Fruit fly (Drosophila melanogaster): ENCODE measurements around the gene AANATL3.

AANATL3 gene

dm6 chr2L:20066233-20066650 is 40.6 kb upstream of the AANATL3 start, which contains the start of gene bwa:
bwa (plus strand) TSS chr2L:20066391.
- no peak for TF ChIP-seq Crg-1 (GFP tag; optimal IDR thresholded peaks at IDR 0.05)
- peak; percentile 14 for TF ChIP-seq Mnt (GFP tag; optimal IDR thresholded peaks at IDR 0.05)
- peak; percentile 28 for TF ChIP-seq cic (GFP tag; optimal IDR thresholded peaks at IDR 0.05)
- no peak for TF ChIP-seq CG7045 (GFP tag; optimal IDR thresholded peaks at IDR 0.05)
- TF ChIP-seq CG33017 (tag; optimal IDR thresholded peaks at IDR 0.05), result peak; percentile 12
- no peak for TF ChIP-seq bab1 (GFP tag; optimal IDR thresholded peaks at IDR 0.05)
- TF ChIP-seq ovo (GFP tag; optimal IDR thresholded peaks at IDR 0.05), result peak; percentile 83
- peak; percentile 1 for TF ChIP-seq CG14711 (tag; optimal IDR thresholded peaks at IDR 0.05)

DNA sequence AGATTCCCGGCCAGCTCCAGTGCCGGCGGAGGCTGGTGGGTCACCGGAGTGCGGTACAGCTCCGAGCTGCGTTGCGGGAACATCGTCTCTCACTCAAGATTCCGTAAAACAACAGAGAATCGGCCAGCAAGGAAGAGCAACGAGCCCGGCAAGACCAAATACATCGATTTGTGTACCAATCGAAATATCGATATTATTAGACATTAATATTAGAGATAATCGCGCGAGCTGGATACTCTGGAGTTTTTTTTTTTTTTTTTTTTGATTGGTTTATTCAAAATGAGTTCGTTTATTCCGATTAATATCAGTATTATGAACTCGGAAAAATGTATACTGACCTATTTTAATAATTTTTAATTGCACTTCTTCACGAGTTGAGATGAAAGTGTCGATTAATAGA is 39.9 kb upstream of the AANATL3 start, which contains the start of gene vls:
Gene vls, minus strand, starts transcription at position 164 of the 400 bp plus-strand sequence.
- TF ChIP-seq CG14711 (tag; optimal IDR thresholded peaks at IDR 0.05), result peak; percentile 89
- no peak for TF ChIP-seq CG33017 (tag; optimal IDR thresholded peaks at IDR 0.05)
- no peak for TF ChIP-seq tj (GFP tag; optimal IDR thresholded peaks at IDR 0.05)
- TF ChIP-seq cnc (optimal IDR thresholded peaks at IDR 0.05), result no peak

- TF ChIP-seq toe (GFP tag; optimal IDR thresholded peaks at IDR 0.05), result peak; percentile 83
- TF ChIP-seq cnc (optimal IDR thresholded peaks at IDR 0.05), result no peak
- peak; percentile 64 for TF ChIP-seq CG1620 (GFP tag; optimal IDR thresholded peaks at IDR 0.05)
- TF ChIP-seq CG5204 (GFP tag; optimal IDR thresholded peaks at IDR 0.05), result no peak
- TF ChIP-seq CG14711 (tag; optimal IDR thresholded peaks at IDR 0.05), result peak; percentile 31
- peak; percentile 42 for TF ChIP-seq CG7101 (tag; optimal IDR thresholded peaks at IDR 0.05)
- TF ChIP-seq bab1 (GFP tag; optimal IDR thresholded peaks at IDR 0.05), result no peak
- peak; percentile 47 for TF ChIP-seq ovo (GFP tag; optimal IDR thresholded peaks at IDR 0.05)
- peak; percentile 53 for TF ChIP-seq pad (GFP tag; optimal IDR thresholded peaks at IDR 0.05)
- TF ChIP-seq Mnt (GFP tag; optimal IDR thresholded peaks at IDR 0.05), result peak; percentile 26
- TF ChIP-seq CG11617 (GFP tag; optimal IDR thresholded peaks at IDR 0.05), result peak; percentile 41
- TF ChIP-seq Clk (GFP tag; optimal IDR thresholded peaks at IDR 0.05), result no peak
- no peak for TF ChIP-seq cic (GFP tag; optimal IDR thresholded peaks at IDR 0.05)
- peak; percentile 60 for TF ChIP-seq Hr96 (GFP tag; optimal IDR thresholded peaks at IDR 0.05)
- TF ChIP-seq CG7045 (GFP tag; optimal IDR thresholded peaks at IDR 0.05), result peak; percentile 33
- TF ChIP-seq CG33017 (tag; optimal IDR thresholded peaks at IDR 0.05), result peak; percentile 10
- TF ChIP-seq tj (GFP tag; optimal IDR thresholded peaks at IDR 0.05), result peak; percentile 41
- TF ChIP-seq kay (GFP tag; ENCODE audit: borderline replicate concordance), result no peak
- TF ChIP-seq Crg-1 (GFP tag; optimal IDR thresholded peaks at IDR 0.05), result peak; percentile 39
- TF ChIP-seq CG12768 (GFP tag; optimal IDR thresholded peaks at IDR 0.05), result peak; percentile 43
These were observed 35.5 kb upstream of the AANATL3 start, which contains the start of the genes barr and lok for dm6 chr2L:20061018-20061657. barr (minus strand) TSS chr2L:20061370. lok (plus strand) TSS chr2L:20061422.

dm6 chr2L:20057391-20057790 is 31.8 kb upstream of the AANATL3 start:
- TF ChIP-seq CG1620 (GFP tag; optimal IDR thresholded peaks at IDR 0.05), result no peak
- no peak for TF ChIP-seq pad (GFP tag; optimal IDR thresholded peaks at IDR 0.05)
- TF ChIP-seq cic (GFP tag; optimal IDR thresholded peaks at IDR 0.05), result no peak
- TF ChIP-seq kay (GFP tag; ENCODE audit: borderline replicate concordance), result no peak
- no peak for TF ChIP-seq CG12768 (GFP tag; optimal IDR thresholded peaks at IDR 0.05)
- TF ChIP-seq Mnt (GFP tag; optimal IDR thresholded peaks at IDR 0.05), result no peak
- TF ChIP-seq CG7101 (tag; optimal IDR thresholded peaks at IDR 0.05), result no peak
- TF ChIP-seq toe (GFP tag; optimal IDR thresholded peaks at IDR 0.05), result no peak
- no peak for TF ChIP-seq Crg-1 (GFP tag; optimal IDR thresholded peaks at IDR 0.05)
- TF ChIP-seq CG11617 (GFP tag; optimal IDR thresholded peaks at IDR 0.05), result no peak
- no peak for TF ChIP-seq Clk (GFP tag; optimal IDR thresholded peaks at IDR 0.05)
- no peak for TF ChIP-seq Hr96 (GFP tag; optimal IDR thresholded peaks at IDR 0.05)
- no peak for TF ChIP-seq ovo (GFP tag; optimal IDR thresholded peaks at IDR 0.05)
- no peak for TF ChIP-seq cnc (optimal IDR thresholded peaks at IDR 0.05)
- no peak for TF ChIP-seq bab1 (GFP tag; optimal IDR thresholded peaks at IDR 0.05)
- no peak for TF ChIP-seq CG33017 (tag; optimal IDR thresholded peaks at IDR 0.05)
- no peak for TF ChIP-seq CG7045 (GFP tag; optimal IDR thresholded peaks at IDR 0.05)
- no peak for TF ChIP-seq tj (GFP tag; optimal IDR thresholded peaks at IDR 0.05)

- TF ChIP-seq CG33017 (tag; optimal IDR thresholded peaks at IDR 0.05) (no peak), toe (GFP tag; optimal IDR thresholded peaks at IDR 0.05) (no peak), bab1 (GFP tag; optimal IDR thresholded peaks at IDR 0.05) (no peak), kay (GFP tag; ENCODE audit: borderline replicate concordance) (no peak)
These were observed 25.7 kb upstream of the AANATL3 start for dm6 chr2L:20051172-20051893.

DNA sequence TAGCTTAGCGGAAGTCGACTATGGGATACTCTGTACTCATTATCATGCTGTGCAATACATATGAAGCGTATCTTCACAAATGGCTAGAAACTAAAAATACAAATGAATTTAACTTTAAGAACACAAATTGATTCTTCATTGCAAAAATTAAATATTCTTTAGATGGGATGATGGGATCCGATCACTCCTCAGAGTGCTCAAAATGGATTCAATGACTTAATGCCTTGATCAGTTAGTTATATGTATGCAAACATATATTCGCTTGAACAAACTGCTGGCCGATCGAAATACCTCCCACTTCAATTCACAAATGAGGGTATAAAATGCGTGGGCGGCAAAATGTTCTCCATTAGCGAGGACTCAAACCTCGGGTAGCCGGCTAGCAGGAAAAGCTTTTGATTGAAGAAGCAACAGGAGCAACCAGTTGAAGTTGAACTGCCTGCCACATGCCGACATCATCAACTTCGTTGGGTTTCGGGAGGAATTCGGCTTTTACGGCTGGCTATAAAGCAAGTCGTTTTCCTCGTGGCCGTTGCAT is 1.8 kb upstream of the AANATL3 start, which contains the start of gene sNPF:
Gene sNPF, plus strand, starts transcription at position 534 of the 538 bp plus-strand sequence.
- no peak for TF ChIP-seq CG14711 (tag; optimal IDR thresholded peaks at IDR 0.05)
- TF ChIP-seq Mnt (GFP tag; optimal IDR thresholded peaks at IDR 0.05), result no peak
- no peak for TF ChIP-seq Crg-1 (GFP tag; optimal IDR thresholded peaks at IDR 0.05)
- TF ChIP-seq CG33017 (tag; optimal IDR thresholded peaks at IDR 0.05), result peak; percentile 59
- TF ChIP-seq Clk (GFP tag; optimal IDR thresholded peaks at IDR 0.05), result no peak
- peak; percentile 8 for TF ChIP-seq Hr96 (GFP tag; optimal IDR thresholded peaks at IDR 0.05)
- TF ChIP-seq ovo (GFP tag; optimal IDR thresholded peaks at IDR 0.05), result no peak
- TF ChIP-seq CG7045 (GFP tag; optimal IDR thresholded peaks at IDR 0.05), result peak; percentile 42
- peak; percentile 7 for TF ChIP-seq CG11617 (GFP tag; optimal IDR thresholded peaks at IDR 0.05)
- no peak for TF ChIP-seq bab1 (GFP tag; optimal IDR thresholded peaks at IDR 0.05)
- no peak for TF ChIP-seq pad (GFP tag; optimal IDR thresholded peaks at IDR 0.05)
- peak; percentile 10 for TF ChIP-seq CG7101 (tag; optimal IDR thresholded peaks at IDR 0.05)
- no peak for TF ChIP-seq tj (GFP tag; optimal IDR thresholded peaks at IDR 0.05)
- peak; percentile 10 for TF ChIP-seq cic (GFP tag; optimal IDR thresholded peaks at IDR 0.05)
- TF ChIP-seq cnc (optimal IDR thresholded peaks at IDR 0.05), result no peak
- peak; percentile 45 for TF ChIP-seq toe (GFP tag; optimal IDR thresholded peaks at IDR 0.05)
- no peak for TF ChIP-seq CG1620 (GFP tag; optimal IDR thresholded peaks at IDR 0.05)
- peak; percentile 54 for TF ChIP-seq CG5204 (GFP tag; optimal IDR thresholded peaks at IDR 0.05)
- no peak for TF ChIP-seq kay (GFP tag; ENCODE audit: borderline replicate concordance)
- no peak for TF ChIP-seq CG12768 (GFP tag; optimal IDR thresholded peaks at IDR 0.05)
